Worm (Caenorhabditis elegans) whole organism, L2 larva: ENCODE data around the gene gst-27.
"Not testable (repeated sequence)": the region's sequence is repeated elsewhere in the genome, so short reads cannot be mapped to it uniquely, and the experiment has no call there.

Source experiments
- C34F6.9 ChIP-seq: fragments of 150-350 bp; optimal IDR thresholded peaks from 2 replicates; lab custom pipeline; 2014; ENCODE audit warnings: missing biosample characterization, missing genetic modification characterization
- R02D3.7 ChIP-seq: fragments of 150-350 bp; optimal IDR thresholded peaks from 2 replicates; lab custom pipeline; 2014; ENCODE audit warnings: missing biosample characterization, missing genetic modification characterization
- Y55F3AM.14 ChIP-seq: fragments of 200-800 bp; sonication (Bioruptor generic); optimal IDR thresholded peaks from 2 replicates; lab custom pipeline; 2018; ENCODE audit warnings: mild to moderate bottlenecking, missing genetic modification characterization, missing compliant biosample characterization
- aly-2 ChIP-seq: fragments of 150-350 bp; optimal IDR thresholded peaks from 2 replicates; lab custom pipeline; 2014; ENCODE audit warnings: missing biosample characterization, missing genetic modification characterization
- ama-1 ChIP-seq: fragments of 150-350 bp; optimal IDR thresholded peaks from 2 replicates; lab custom pipeline; 2018; ENCODE audit warnings: inconsistent platforms
- ceh-16 ChIP-seq: fragments of 150-350 bp; optimal IDR thresholded peaks from 2 replicates; lab custom pipeline; 2014; ENCODE audit warnings: missing biosample characterization, missing genetic modification characterization
- ceh-82 ChIP-seq: fragments of 150-350 bp; optimal IDR thresholded peaks from 2 replicates; lab custom pipeline; 2014; ENCODE audit warnings: missing biosample characterization, missing genetic modification characterization
- crh-2 ChIP-seq: sonication (generic microtip); optimal IDR thresholded peaks from 2 replicates; lab custom pipeline; 2017; ENCODE audit warnings: missing biosample characterization, missing genetic modification characterization
- dmd-4 ChIP-seq: sonication (generic microtip); optimal IDR thresholded peaks from 2 replicates; lab custom pipeline; 2017; ENCODE audit warnings: missing biosample characterization, missing genetic modification characterization
- egl-27 ChIP-seq: sonication (generic microtip); optimal IDR thresholded peaks from 3 replicates; lab custom pipeline; 2017; ENCODE audit warnings: missing biosample characterization, missing genetic modification reagents, missing genetic modification characterization
- elt-1 ChIP-seq: fragments of 150-350 bp; optimal IDR thresholded peaks from 2 replicates; lab custom pipeline; 2014; ENCODE audit warnings: missing biosample characterization, missing genetic modification characterization
- gmeb-1 ChIP-seq: fragments of 150-350 bp; optimal IDR thresholded peaks from 2 replicates; lab custom pipeline; 2014; ENCODE audit warnings: missing biosample characterization, missing genetic modification characterization
- lin-11 ChIP-seq: fragments of 150-350 bp; sonication (generic microtip); optimal IDR thresholded peaks from 2 replicates; lab custom pipeline; 2014; ENCODE audit warnings: missing biosample characterization, missing genetic modification characterization, inconsistent platforms, mixed read lengths
- lin-39 ChIP-seq: fragments of 150-350 bp; optimal IDR thresholded peaks from 2 replicates; lab custom pipeline; 2014; ENCODE audit warnings: missing biosample characterization, missing genetic modification reagents, missing genetic modification characterization
- mab-5 ChIP-seq: fragments of 150-350 bp; optimal IDR thresholded peaks from 2 replicates; lab custom pipeline; 2014; ENCODE audit warnings: missing biosample characterization, missing genetic modification characterization
- mbf-1 ChIP-seq: sonication (generic microtip); optimal IDR thresholded peaks from 2 replicates; lab custom pipeline; 2017; ENCODE audit warnings: missing biosample characterization, missing genetic modification characterization
- nhr-11 ChIP-seq: fragments of 150-350 bp; optimal IDR thresholded peaks from 2 replicates; lab custom pipeline; 2014; ENCODE audit warnings: missing biosample characterization, missing genetic modification characterization
- nhr-21 ChIP-seq: fragments of 150-350 bp; optimal IDR thresholded peaks from 2 replicates; lab custom pipeline; 2014; ENCODE audit warnings: missing biosample characterization, missing genetic modification characterization
- nhr-23 ChIP-seq: fragments of 150-350 bp; optimal IDR thresholded peaks from 2 replicates; lab custom pipeline; 2014; ENCODE audit warnings: missing biosample characterization, missing genetic modification reagents, missing genetic modification characterization
- nhr-237 ChIP-seq: fragments of 150-350 bp; optimal IDR thresholded peaks from 2 replicates; lab custom pipeline; 2014; ENCODE audit warnings: missing biosample characterization, missing genetic modification characterization
- nhr-25 ChIP-seq: fragments of 150-350 bp; sonication (generic microtip); optimal IDR thresholded peaks from 3 replicates; lab custom pipeline; 2014; ENCODE audit warnings: missing biosample characterization, missing genetic modification characterization
- nhr-6 ChIP-seq: fragments of 150-350 bp; optimal IDR thresholded peaks from 2 replicates; lab custom pipeline; 2014; ENCODE audit warnings: missing biosample characterization, missing genetic modification characterization
- peb-1 ChIP-seq: fragments of 150-350 bp; optimal IDR thresholded peaks from 2 replicates; lab custom pipeline; 2014; ENCODE audit warnings: missing biosample characterization, missing genetic modification characterization
- sem-4 ChIP-seq: fragments of 150-350 bp; optimal IDR thresholded peaks from 2 replicates; lab custom pipeline; 2014; ENCODE audit warnings: missing biosample characterization, missing genetic modification reagents, missing genetic modification characterization
- skn-1 ChIP-seq: sonication (generic microtip); optimal IDR thresholded peaks from 2 replicates; lab custom pipeline; 2017; ENCODE audit warnings: missing biosample characterization, missing genetic modification characterization
- sma-3 ChIP-seq: sonication (generic microtip); optimal IDR thresholded peaks from 2 replicates; lab custom pipeline; 2016; ENCODE audit warnings: missing genetic modification reagents, missing genetic modification characterization, missing compliant biosample characterization
- snpc-4 ChIP-seq: fragments of 150-350 bp; optimal IDR thresholded peaks from 2 replicates; lab custom pipeline; 2014; ENCODE audit warnings: missing biosample characterization, missing genetic modification characterization
- unc-55 ChIP-seq: fragments of 150-350 bp; sonication (generic microtip); optimal IDR thresholded peaks from 3 replicates; lab custom pipeline; 2014; ENCODE audit warnings: missing biosample characterization, missing genetic modification reagents, missing genetic modification characterization
- unc-62 ChIP-seq: fragments of 150-350 bp; optimal IDR thresholded peaks from 2 replicates; lab custom pipeline; 2014; ENCODE audit warnings: missing biosample characterization, missing genetic modification reagents, missing genetic modification characterization
- zag-1 ChIP-seq: fragments of 150-350 bp; optimal IDR thresholded peaks from 2 replicates; lab custom pipeline; 2014; ENCODE audit warnings: missing biosample characterization, missing genetic modification characterization
- ztf-1 ChIP-seq: fragments of 200-800 bp; sonication (Bioruptor generic); conservative IDR thresholded peaks from 2 replicates; pipeline ENCODE4 v1.3.6; 2022; ENCODE audit warnings: missing genetic modification characterization, missing compliant biosample characterization
- ztf-4 ChIP-seq: fragments of 150-350 bp; optimal IDR thresholded peaks from 2 replicates; lab custom pipeline; 2014; ENCODE audit warnings: missing biosample characterization, missing genetic modification characterization

gst-27 gene

ce11 chrII:15157880-15158279 lies 7.7 kb downstream of the gst-27 start, which contains the start of gene ptr-20:
Gene ptr-20 (plus strand): TSS chrII:15158180.
- TF ChIP-seq dmd-4: no peak
- TF ChIP-seq ceh-16: no peak
- TF ChIP-seq sma-3 (GFP tag; lab: Kevin White, UChicago): no peak
- no peak for TF ChIP-seq nhr-6 (tag; lab: Kevin White, UChicago)
- TF ChIP-seq peb-1: no peak
- no peak for TF ChIP-seq elt-1 (tag; lab: Kevin White, UChicago)
- TF ChIP-seq, all 48 proteins: peak for 0

ce11 chrII:15148442-15148841 lies 17.1 kb downstream of the gst-27 start:
- TF ChIP-seq nhr-25 (tag; lab: Kevin White, UChicago) (no peak), R02D3.7 (no peak), nhr-23 (no peak), ceh-82 (tag; lab: Kevin White, UChicago) (no peak), snpc-4 (tag; lab: Kevin White, UChicago) (no peak)

DNA sequence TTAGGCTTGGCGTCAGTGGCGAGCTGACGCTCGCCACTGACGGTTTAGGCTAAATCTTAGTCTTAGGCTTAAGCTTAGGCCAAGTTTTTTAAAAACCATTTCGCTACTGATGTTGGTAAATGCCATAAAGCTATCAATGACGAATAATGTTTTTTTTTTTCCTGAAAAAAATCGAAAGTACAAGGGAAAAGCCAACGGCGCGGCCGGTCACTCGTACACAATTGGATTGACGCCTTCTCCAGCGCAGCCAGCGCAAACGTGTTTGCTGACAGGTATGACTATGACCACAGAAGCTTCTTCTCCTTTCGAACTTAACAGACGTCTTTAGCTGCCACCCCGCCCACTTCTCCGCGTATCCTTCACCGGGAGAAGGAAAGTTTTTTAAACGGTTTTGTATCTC lies 19.9 kb downstream of the gst-27 start, which contains the start of gene Y53F4B.27:
Gene Y53F4B.27, plus strand, starts transcription at position 301 of the 400 bp plus-strand sequence.
- no peak for TF ChIP-seq lin-39 (tag; lab: Kevin White, UChicago)
- TF ChIP-seq ceh-82 (tag; lab: Kevin White, UChicago): no peak
- TF ChIP-seq aly-2 (tag; lab: Kevin White, UChicago): no peak
- no peak for TF ChIP-seq mab-5 (tag; lab: Kevin White, UChicago)

DNA sequence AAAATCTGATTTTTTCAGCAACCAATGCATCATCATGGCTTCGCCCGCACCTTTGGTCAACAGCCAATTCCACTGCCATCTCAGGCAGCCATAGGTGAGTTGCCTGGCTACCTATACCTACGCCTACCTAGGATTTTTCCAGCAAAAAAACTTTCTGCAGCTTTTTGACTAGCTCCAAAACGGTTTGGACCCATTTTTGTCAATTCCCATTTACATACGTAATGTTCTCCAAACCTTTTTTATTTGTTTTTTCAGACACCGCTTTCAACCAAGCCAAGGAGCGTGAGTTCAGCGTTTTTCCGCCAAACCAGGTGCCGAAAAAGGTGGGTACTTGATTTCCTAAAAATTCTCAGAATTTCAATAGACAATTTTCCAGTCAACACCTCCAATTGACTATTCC lies 21.8 kb downstream of the gst-27 start:
- TF ChIP-seq nhr-23 (no peak), nhr-11 (tag; lab: Kevin White, UChicago) (no peak), skn-1 (no peak), snpc-4 (tag; lab: Kevin White, UChicago) (no peak), C34F6.9 (no peak), ztf-4 (tag; lab: Kevin White, UChicago) (no peak), egl-27 (tag; lab: Kevin White, UChicago) (no peak), zag-1 (tag; lab: Kevin White, UChicago) (no peak), ama-1 (lab: Kevin White, UChicago) (no peak), crh-2 (tag; lab: Kevin White, UChicago) (no peak), gmeb-1 (tag; lab: Kevin White, UChicago) (no peak), nhr-237 (tag; lab: Kevin White, UChicago) (no peak), ceh-82 (tag; lab: Kevin White, UChicago) (no peak)

- not testable (repeated sequence) for TF ChIP-seq ceh-16; mab-5 (tag; lab: Kevin White, UChicago); sma-3 (GFP tag; lab: Kevin White, UChicago)
Measured at ce11 chrII:15140881-15141280, 24.6 kb downstream of the gst-27 start, which contains the start of gene Y53F4B.26. Gene Y53F4B.26 (minus strand): TSS chrII:15140981.

ce11 chrII:15135886-15136285 lies 29.6 kb downstream of the gst-27 start, which contains the start of gene Y53F4B.25:
Gene Y53F4B.25 (plus strand): TSS chrII:15136186.
- TF ChIP-seq unc-55 (GFP tag; lab: Kevin White, UChicago) (no peak), ceh-82 (tag; lab: Kevin White, UChicago) (no peak), unc-62 (GFP tag; lab: Kevin White, UChicago) (no peak), lin-11 (tag; lab: Kevin White, UChicago) (no peak), nhr-11 (tag; lab: Kevin White, UChicago) (no peak), nhr-25 (tag; lab: Kevin White, UChicago) (no peak), elt-1 (tag; lab: Kevin White, UChicago) (no peak), sem-4 (tag; lab: Kevin White, UChicago) (no peak), ama-1 (lab: Kevin White, UChicago) (no peak), zag-1 (tag; lab: Kevin White, UChicago) (no peak), dmd-4 (no peak)

ce11 chrII:15134332-15134731 lies 31.2 kb downstream of the gst-27 start, which contains the start of gene Y53F4B.24:
Gene Y53F4B.24 (minus strand): TSS chrII:15134432.
- TF ChIP-seq Y55F3AM.14 (GFP tag; lab: Kevin White, UChicago): no peak
- TF ChIP-seq ztf-1 (GFP tag; lab: Robert Waterston, UW): no peak
- no peak for TF ChIP-seq ama-1 (lab: Kevin White, UChicago)
- no peak for TF ChIP-seq nhr-237 (tag; lab: Kevin White, UChicago)
- TF ChIP-seq mbf-1 (tag; lab: Kevin White, UChicago): no peak
- no peak for TF ChIP-seq nhr-21
- TF ChIP-seq R02D3.7: no peak
- no peak for TF ChIP-seq ceh-16
- TF ChIP-seq sma-3 (GFP tag; lab: Kevin White, UChicago): no peak
- TF ChIP-seq mab-5 (tag; lab: Kevin White, UChicago): no peak
